Fruit fly (Drosophila melanogaster): ENCODE data around the gene CG4757.

CG4757 gene

DNA sequence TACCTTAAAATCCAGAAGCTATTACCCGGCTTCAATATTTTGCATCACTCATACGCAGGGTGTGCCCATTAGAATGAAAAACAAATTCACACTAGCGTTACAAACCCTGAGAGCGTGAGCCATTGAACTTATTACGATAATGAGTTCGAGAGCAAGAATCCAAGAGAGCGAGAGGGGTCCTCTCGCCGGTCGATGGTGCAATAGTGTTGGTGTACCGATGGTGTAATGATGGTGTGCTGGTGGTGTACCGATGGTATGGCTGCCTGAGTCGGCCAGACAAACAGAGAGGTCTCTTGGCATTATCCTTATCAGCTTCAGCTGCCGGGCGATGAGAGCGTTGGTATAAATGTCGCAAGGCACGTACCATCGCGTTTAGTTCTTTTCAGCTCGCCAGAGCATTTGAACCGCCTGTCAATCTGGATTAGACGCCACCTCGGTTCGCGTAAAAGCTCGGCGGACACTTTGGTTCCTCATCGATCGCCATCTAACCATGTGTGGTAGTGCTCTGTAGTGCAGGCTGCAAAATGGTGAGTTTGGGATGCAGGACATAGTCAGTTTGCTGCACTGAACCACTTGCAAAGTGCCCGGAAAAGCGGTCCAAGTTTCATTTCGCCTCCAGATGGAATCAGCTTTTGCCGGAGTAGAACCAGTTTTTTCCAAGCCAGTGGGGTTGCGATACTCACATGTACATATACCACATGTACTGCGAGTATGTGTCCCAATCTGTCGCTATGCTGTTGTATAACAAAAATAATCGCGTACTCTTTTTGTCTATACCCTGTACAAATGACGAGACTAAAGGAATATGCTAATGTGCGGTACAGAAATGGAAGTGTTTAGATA, 39.3 kb downstream of the CG4757 start:
- TF ChIP-seq insv (optimal IDR thresholded peaks at IDR 0.05): no peak
- no peak for TF ChIP-seq psq (optimal IDR thresholded peaks at IDR 0.05)
- TF ChIP-seq ttk (optimal IDR thresholded peaks at IDR 0.05): no peak
- TF ChIP-seq Myc (optimal IDR thresholded peaks at IDR 0.05): no peak
- no peak for TF ChIP-seq h (optimal IDR thresholded peaks at IDR 0.05)
- TF ChIP-seq Sin3A (optimal IDR thresholded peaks at IDR 0.05): no peak

DNA sequence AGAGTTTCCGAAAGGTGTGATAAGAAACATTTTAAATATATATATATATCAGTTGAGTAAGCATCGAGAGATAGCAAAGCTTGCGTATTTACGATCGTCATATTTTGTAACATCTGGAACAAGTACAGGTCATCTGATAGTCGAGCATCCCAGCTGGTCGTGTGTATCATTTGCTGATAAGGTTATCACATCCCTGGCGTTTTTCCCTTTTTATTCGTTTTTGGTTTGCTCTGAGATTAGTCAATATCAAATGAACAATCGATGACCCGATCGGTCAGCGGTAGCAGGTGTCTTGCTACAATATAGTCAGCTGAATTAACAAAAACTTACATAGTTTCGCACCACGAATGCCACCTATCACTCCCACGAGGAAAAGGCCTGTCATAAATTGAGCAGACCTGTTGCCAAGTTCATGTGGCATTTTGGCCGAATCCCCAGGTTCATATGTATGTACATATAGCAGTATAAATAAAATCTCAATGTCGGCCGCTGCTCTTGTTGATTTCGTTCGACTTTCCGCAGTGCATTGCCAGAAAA, 39.9 kb downstream of the CG4757 start:
- no peak for TF ChIP-seq ttk (optimal IDR thresholded peaks at IDR 0.05)
- TF ChIP-seq Sin3A (optimal IDR thresholded peaks at IDR 0.05): no peak
- no peak for TF ChIP-seq psq (optimal IDR thresholded peaks at IDR 0.05)

DNA sequence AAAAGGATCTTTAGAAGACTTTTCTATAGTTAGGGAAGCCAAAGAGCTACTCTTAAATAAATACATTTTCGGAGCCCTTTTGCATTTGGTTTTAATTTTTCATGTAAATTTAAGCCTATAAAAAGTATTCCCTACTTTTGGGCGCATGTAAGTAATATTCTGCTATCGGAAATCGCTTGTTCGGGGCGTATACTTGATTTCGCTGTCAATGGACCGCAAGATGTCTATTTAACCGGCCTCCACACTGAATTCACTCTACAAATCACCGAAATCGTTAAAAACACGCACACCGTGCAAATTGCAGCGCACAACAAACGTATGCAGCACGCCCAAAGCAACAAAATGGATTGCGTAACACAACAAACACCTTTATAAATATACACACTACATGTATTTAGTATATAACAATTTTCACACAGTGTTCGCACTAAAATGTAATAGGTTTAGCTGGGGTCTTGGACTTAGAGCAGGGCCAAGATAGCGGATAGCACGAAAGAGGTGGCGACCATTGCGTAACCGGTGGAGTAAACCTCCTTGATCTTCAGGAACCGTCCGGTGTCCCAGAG, 47.8 kb downstream of the CG4757 start:
- TF ChIP-seq insv (optimal IDR thresholded peaks at IDR 0.05): no peak
- no peak for TF ChIP-seq h (optimal IDR thresholded peaks at IDR 0.05)
- no peak for TF ChIP-seq psq (optimal IDR thresholded peaks at IDR 0.05)
- no peak for TF ChIP-seq Myc (optimal IDR thresholded peaks at IDR 0.05)
- no peak for TF ChIP-seq Sin3A (optimal IDR thresholded peaks at IDR 0.05)
- TF ChIP-seq ttk (optimal IDR thresholded peaks at IDR 0.05): no peak

DNA sequence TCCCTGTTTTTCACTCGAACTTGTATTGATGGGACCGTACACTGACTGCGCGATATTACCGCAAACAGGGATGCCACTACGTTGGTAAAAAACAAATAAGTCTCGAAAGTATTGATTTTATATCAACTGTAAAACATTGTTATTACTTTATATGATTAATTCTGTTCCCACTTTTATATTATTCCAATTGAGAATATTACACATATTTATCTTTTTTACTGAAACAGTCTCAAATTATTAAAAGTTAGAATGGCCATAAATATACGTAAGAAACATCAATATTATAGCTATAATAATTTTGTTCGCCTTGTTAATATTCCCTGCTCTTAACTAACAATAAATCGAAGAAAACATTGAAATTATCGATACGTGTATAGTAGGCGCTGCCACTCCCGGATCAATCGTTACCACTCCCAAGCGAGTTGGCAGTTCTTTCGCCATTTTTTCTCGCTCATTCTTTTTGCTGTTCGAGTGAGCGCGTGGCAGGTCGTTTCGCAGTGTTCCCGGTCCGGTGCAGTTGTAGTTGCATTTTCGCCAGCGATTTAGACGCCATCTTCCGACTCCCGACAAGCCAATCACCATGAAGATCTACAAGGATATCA, 48.9 kb downstream of the CG4757 start, which contains the start of the genes SdhC and Tctp:
Gene SdhC (minus strand): TSS at position 49 of the 602 bp plus-strand sequence.
Gene Tctp (plus strand): TSS at position 447 of the 602 bp plus-strand sequence.
- TF ChIP-seq psq (optimal IDR thresholded peaks at IDR 0.05) (no peak), insv (optimal IDR thresholded peaks at IDR 0.05) (no peak), ttk (optimal IDR thresholded peaks at IDR 0.05) (no peak), Myc (optimal IDR thresholded peaks at IDR 0.05) (no peak), Sin3A (optimal IDR thresholded peaks at IDR 0.05) (no peak), h (optimal IDR thresholded peaks at IDR 0.05) (no peak)

DNA sequence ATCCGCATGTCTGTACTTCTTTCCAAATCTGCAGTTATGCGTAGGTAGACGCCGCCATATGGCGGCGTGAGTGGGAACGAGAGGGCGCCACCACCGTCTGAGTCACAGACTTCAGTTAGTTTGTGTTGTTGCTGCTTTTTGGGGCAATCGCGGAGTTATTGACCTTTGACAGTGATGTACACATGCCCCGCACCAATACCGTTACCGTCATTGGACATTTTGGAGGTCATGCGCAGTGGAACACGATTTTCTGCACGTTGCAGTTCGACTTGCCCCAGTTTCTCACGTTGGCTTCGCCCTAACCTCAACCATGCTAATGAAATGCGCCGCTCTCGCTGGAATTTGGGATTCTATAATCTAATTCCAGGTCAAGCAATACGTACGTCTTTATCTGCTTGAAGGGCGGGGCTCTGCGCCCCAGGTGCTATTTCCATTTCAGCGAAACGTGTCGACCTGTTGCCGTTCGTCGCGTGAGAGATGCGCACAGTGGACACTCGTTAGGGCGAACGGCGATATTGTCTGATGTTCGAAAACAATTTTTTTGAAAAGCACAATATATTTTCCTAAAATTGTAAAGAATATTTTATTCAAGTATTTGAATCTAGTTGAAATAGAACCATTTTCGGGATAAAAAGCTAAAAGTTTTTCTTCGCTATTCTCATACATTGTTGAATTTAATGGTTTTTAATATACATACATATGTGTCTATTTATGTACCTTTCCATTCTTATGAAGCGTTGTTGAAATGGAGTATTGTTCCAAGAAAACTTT, 50.5 kb downstream of the CG4757 start:
- TF ChIP-seq ttk (optimal IDR thresholded peaks at IDR 0.05) (no peak), psq (optimal IDR thresholded peaks at IDR 0.05) (no peak), Sin3A (optimal IDR thresholded peaks at IDR 0.05) (no peak), h (optimal IDR thresholded peaks at IDR 0.05) (no peak), insv (optimal IDR thresholded peaks at IDR 0.05) (no peak), Myc (optimal IDR thresholded peaks at IDR 0.05) (no peak)

All from Kc167 (cell line).